Worm (Caenorhabditis elegans) whole organism, L2 larva: ENCODE measurements around the gene prp-40.

ENCODE experiments used
- F13H6.1 ChIP-seq: sonication (generic microtip); optimal IDR thresholded peaks from 2 replicates; lab custom pipeline; 2016; ENCODE audit warnings: missing genetic modification characterization, missing compliant biosample characterization
- ZK546.5 ChIP-seq: sonication (generic microtip); optimal IDR thresholded peaks from 2 replicates; lab custom pipeline; 2017; ENCODE audit warnings: missing biosample characterization, missing genetic modification characterization
- ama-1 ChIP-seq: fragments of 150-350 bp; optimal IDR thresholded peaks from 2 replicates; lab custom pipeline; 2018; ENCODE audit warnings: inconsistent platforms
- elt-1 ChIP-seq: fragments of 150-350 bp; optimal IDR thresholded peaks from 2 replicates; lab custom pipeline; 2014; ENCODE audit warnings: missing biosample characterization, missing genetic modification characterization
- fos-1 ChIP-seq: fragments of 150-350 bp; optimal IDR thresholded peaks from 2 replicates; lab custom pipeline; 2014; ENCODE audit warnings: missing biosample characterization, missing genetic modification characterization
- mdl-1 ChIP-seq, 2 experiments: fragments of 150-350 bp in 1 of 2; sonication (generic microtip) in 1 of 2; optimal IDR thresholded peaks; 2 replicates each; lab custom pipeline; 2017; ENCODE audit warnings: missing biosample characterization in 2 of 2, missing genetic modification characterization in 2 of 2
- nhr-23 ChIP-seq: fragments of 150-350 bp; optimal IDR thresholded peaks from 2 replicates; lab custom pipeline; 2014; ENCODE audit warnings: missing biosample characterization, missing genetic modification reagents, missing genetic modification characterization
- nhr-237 ChIP-seq: fragments of 150-350 bp; optimal IDR thresholded peaks from 2 replicates; lab custom pipeline; 2014; ENCODE audit warnings: missing biosample characterization, missing genetic modification characterization
- nhr-25 ChIP-seq: fragments of 150-350 bp; sonication (generic microtip); optimal IDR thresholded peaks from 3 replicates; lab custom pipeline; 2014; ENCODE audit warnings: missing biosample characterization, missing genetic modification characterization
- unc-39 ChIP-seq: fragments of 150-350 bp; optimal IDR thresholded peaks from 2 replicates; lab custom pipeline; 2014; ENCODE audit warnings: missing biosample characterization, missing genetic modification characterization
- unc-62 ChIP-seq: fragments of 150-350 bp; optimal IDR thresholded peaks from 2 replicates; lab custom pipeline; 2014; ENCODE audit warnings: missing biosample characterization, missing genetic modification reagents, missing genetic modification characterization
- ztf-11 ChIP-seq: sonication (generic microtip); optimal IDR thresholded peaks from 2 replicates; lab custom pipeline; 2017; ENCODE audit warnings: missing biosample characterization, missing genetic modification characterization

ce11 chrIII:9544125-9544524 is 22.2 kb downstream of the prp-40 start, which contains the start of gene ZK1098.9:
- TF ChIP-seq nhr-25 (tag; lab: Kevin White, UChicago) (no peak), ztf-11 (no peak), F13H6.1 (no peak), nhr-237 (no peak), elt-1 (no peak), nhr-23 (tag; lab: Kevin White, UChicago) (no peak), unc-39 (no peak), fos-1 (no peak), ZK546.5 (tag; lab: Kevin White, UChicago) (no peak), ama-1 (no peak), mdl-1 (tag; optimal IDR thresholded peaks at IDR 0.05; lab: Kevin White, UChicago) (no peak), unc-62 (GFP tag; lab: Kevin White, UChicago) (no peak)
